Worm (Caenorhabditis elegans) whole organism, L2 larva: ENCODE results near the gene C48D1.1.

Source experiments
- F13H6.1 ChIP-seq: sonication (generic microtip); optimal IDR thresholded peaks from 2 replicates; lab custom pipeline; 2016; ENCODE audit warnings: missing genetic modification characterization, missing compliant biosample characterization
- R02D3.7 ChIP-seq: fragments of 150-350 bp; optimal IDR thresholded peaks from 2 replicates; lab custom pipeline; 2014; ENCODE audit warnings: missing biosample characterization, missing genetic modification characterization
- Y55F3AM.14 ChIP-seq: fragments of 200-800 bp; sonication (Bioruptor generic); optimal IDR thresholded peaks from 2 replicates; lab custom pipeline; 2018; ENCODE audit warnings: mild to moderate bottlenecking, missing genetic modification characterization, missing compliant biosample characterization
- ZK546.5 ChIP-seq: sonication (generic microtip); optimal IDR thresholded peaks from 2 replicates; lab custom pipeline; 2017; ENCODE audit warnings: missing biosample characterization, missing genetic modification characterization
- alr-1 ChIP-seq: fragments of 150-350 bp; optimal IDR thresholded peaks from 2 replicates; lab custom pipeline; 2014; ENCODE audit warnings: missing biosample characterization, missing genetic modification characterization
- aly-2 ChIP-seq: fragments of 150-350 bp; optimal IDR thresholded peaks from 2 replicates; lab custom pipeline; 2014; ENCODE audit warnings: missing biosample characterization, missing genetic modification characterization
- blmp-1 ChIP-seq: sonication (generic microtip); optimal IDR thresholded peaks from 2 replicates; lab custom pipeline; 2017; ENCODE audit warnings: missing genetic modification characterization, mild to moderate bottlenecking, missing compliant biosample characterization, antibody characterized with exemption, moderate library complexity; ENCODE audit not compliant: insufficient read depth
- ceh-16 ChIP-seq: fragments of 150-350 bp; optimal IDR thresholded peaks from 2 replicates; lab custom pipeline; 2014; ENCODE audit warnings: missing biosample characterization, missing genetic modification characterization
- ceh-82 ChIP-seq: fragments of 150-350 bp; optimal IDR thresholded peaks from 2 replicates; lab custom pipeline; 2014; ENCODE audit warnings: missing biosample characterization, missing genetic modification characterization
- crh-2 ChIP-seq: sonication (generic microtip); optimal IDR thresholded peaks from 2 replicates; lab custom pipeline; 2017; ENCODE audit warnings: missing biosample characterization, missing genetic modification characterization
- dmd-4 ChIP-seq: sonication (generic microtip); optimal IDR thresholded peaks from 2 replicates; lab custom pipeline; 2017; ENCODE audit warnings: missing biosample characterization, missing genetic modification characterization
- elt-1 ChIP-seq: fragments of 150-350 bp; optimal IDR thresholded peaks from 2 replicates; lab custom pipeline; 2014; ENCODE audit warnings: missing biosample characterization, missing genetic modification characterization
- fos-1 ChIP-seq: fragments of 150-350 bp; optimal IDR thresholded peaks from 2 replicates; lab custom pipeline; 2014; ENCODE audit warnings: missing biosample characterization, missing genetic modification characterization
- lin-11 ChIP-seq: fragments of 150-350 bp; sonication (generic microtip); optimal IDR thresholded peaks from 2 replicates; lab custom pipeline; 2014; ENCODE audit warnings: missing biosample characterization, missing genetic modification characterization, inconsistent platforms, mixed read lengths
- lin-39 ChIP-seq: fragments of 150-350 bp; optimal IDR thresholded peaks from 2 replicates; lab custom pipeline; 2014; ENCODE audit warnings: missing biosample characterization, missing genetic modification reagents, missing genetic modification characterization
- nhr-10 ChIP-seq: sonication (generic microtip); optimal IDR thresholded peaks from 2 replicates; lab custom pipeline; 2017; ENCODE audit warnings: missing biosample characterization, missing genetic modification characterization
- nhr-12 ChIP-seq: fragments of 150-350 bp; optimal IDR thresholded peaks from 2 replicates; lab custom pipeline; 2014; ENCODE audit warnings: missing biosample characterization, missing genetic modification characterization
- nhr-129 ChIP-seq: fragments of 150-350 bp; optimal IDR thresholded peaks from 2 replicates; lab custom pipeline; 2014; ENCODE audit warnings: missing biosample characterization, missing genetic modification characterization
- nhr-21 ChIP-seq: fragments of 150-350 bp; optimal IDR thresholded peaks from 2 replicates; lab custom pipeline; 2014; ENCODE audit warnings: missing biosample characterization, missing genetic modification characterization
- nhr-23 ChIP-seq: fragments of 150-350 bp; optimal IDR thresholded peaks from 2 replicates; lab custom pipeline; 2014; ENCODE audit warnings: missing biosample characterization, missing genetic modification reagents, missing genetic modification characterization
- nhr-237 ChIP-seq: fragments of 150-350 bp; optimal IDR thresholded peaks from 2 replicates; lab custom pipeline; 2014; ENCODE audit warnings: missing biosample characterization, missing genetic modification characterization
- nhr-25 ChIP-seq: fragments of 150-350 bp; sonication (generic microtip); optimal IDR thresholded peaks from 3 replicates; lab custom pipeline; 2014; ENCODE audit warnings: missing biosample characterization, missing genetic modification characterization
- nhr-6 ChIP-seq: fragments of 150-350 bp; optimal IDR thresholded peaks from 2 replicates; lab custom pipeline; 2014; ENCODE audit warnings: missing biosample characterization, missing genetic modification characterization
- peb-1 ChIP-seq: fragments of 150-350 bp; optimal IDR thresholded peaks from 2 replicates; lab custom pipeline; 2014; ENCODE audit warnings: missing biosample characterization, missing genetic modification characterization
- sem-4 ChIP-seq: fragments of 150-350 bp; optimal IDR thresholded peaks from 2 replicates; lab custom pipeline; 2014; ENCODE audit warnings: missing biosample characterization, missing genetic modification reagents, missing genetic modification characterization
- skn-1 ChIP-seq: sonication (generic microtip); optimal IDR thresholded peaks from 2 replicates; lab custom pipeline; 2017; ENCODE audit warnings: missing biosample characterization, missing genetic modification characterization
- sma-3 ChIP-seq: sonication (generic microtip); optimal IDR thresholded peaks from 2 replicates; lab custom pipeline; 2016; ENCODE audit warnings: missing genetic modification reagents, missing genetic modification characterization, missing compliant biosample characterization
- sma-9 ChIP-seq, 2 experiments: fragments of 150-350 bp in 1 of 2; sonication (generic microtip) in 1 of 2; optimal IDR thresholded peaks; 2 replicates each; lab custom pipeline; 2014 to 2016; ENCODE audit warnings: missing genetic modification characterization in 2 of 2, mild to moderate bottlenecking in 1 of 2, missing biosample characterization in 1 of 2, missing compliant biosample characterization in 1 of 2, missing genetic modification reagents in 1 of 2, moderate library complexity in 1 of 2
- snpc-4 ChIP-seq: fragments of 150-350 bp; optimal IDR thresholded peaks from 2 replicates; lab custom pipeline; 2014; ENCODE audit warnings: missing biosample characterization, missing genetic modification characterization
- unc-39 ChIP-seq: fragments of 150-350 bp; optimal IDR thresholded peaks from 2 replicates; lab custom pipeline; 2014; ENCODE audit warnings: missing biosample characterization, missing genetic modification characterization
- unc-55 ChIP-seq: fragments of 150-350 bp; sonication (generic microtip); optimal IDR thresholded peaks from 3 replicates; lab custom pipeline; 2014; ENCODE audit warnings: missing biosample characterization, missing genetic modification reagents, missing genetic modification characterization
- ztf-1 ChIP-seq: fragments of 200-800 bp; sonication (Bioruptor generic); conservative IDR thresholded peaks from 2 replicates; pipeline ENCODE4 v1.3.6; 2022; ENCODE audit warnings: missing genetic modification characterization, missing compliant biosample characterization
- ztf-4 ChIP-seq: fragments of 150-350 bp; optimal IDR thresholded peaks from 2 replicates; lab custom pipeline; 2014; ENCODE audit warnings: missing biosample characterization, missing genetic modification characterization

The C48D1.1 gene

DNA sequence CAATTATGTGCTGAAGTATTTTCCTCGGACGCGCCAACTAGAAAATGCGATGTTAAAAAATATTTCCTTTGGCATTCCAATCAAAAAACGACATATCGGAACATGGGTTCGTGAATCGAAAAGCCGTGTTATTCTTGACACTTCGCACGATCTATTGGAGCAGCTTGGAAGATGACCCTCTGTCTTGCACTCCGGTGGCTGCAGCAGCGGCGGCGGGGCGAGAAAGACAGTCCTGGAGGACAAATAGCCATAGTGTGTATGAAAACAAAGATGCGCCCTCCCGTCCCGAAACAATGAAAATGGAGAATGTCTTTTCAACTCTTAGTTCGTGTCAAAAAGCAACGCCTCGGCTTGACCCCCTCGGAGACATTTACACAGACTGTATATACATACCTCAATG, 29.6 kb downstream of the C48D1.1 start:
- no peak for TF ChIP-seq nhr-23

ce11 chrIV:13165181-13165580, 32.0 kb downstream of the C48D1.1 start, which contains the start of gene scl-14:
Gene scl-14 (plus strand): TSS chrIV:13165481.
- no peak for TF ChIP-seq dmd-4 (tag; lab: Kevin White, UChicago)
- no peak for TF ChIP-seq nhr-6 (tag; lab: Kevin White, UChicago)
- no peak for TF ChIP-seq nhr-21 (tag; lab: Kevin White, UChicago)
- no peak for TF ChIP-seq nhr-25 (tag; lab: Kevin White, UChicago)
- no peak for TF ChIP-seq blmp-1 (tag; lab: Kevin White, UChicago)
- TF ChIP-seq unc-39: no peak
- TF ChIP-seq nhr-12 (tag; lab: Kevin White, UChicago): no peak
- TF ChIP-seq ZK546.5 (tag; lab: Kevin White, UChicago): no peak
- no peak for TF ChIP-seq sem-4
- TF ChIP-seq nhr-129 (tag; lab: Kevin White, UChicago): no peak
- TF ChIP-seq peb-1 (tag; lab: Kevin White, UChicago): no peak
- TF ChIP-seq nhr-237 (tag; lab: Kevin White, UChicago): no peak
- no peak for TF ChIP-seq lin-11 (tag; lab: Kevin White, UChicago)
- TF ChIP-seq ceh-82 (tag; lab: Kevin White, UChicago): no peak
- no peak for TF ChIP-seq snpc-4
- no peak for TF ChIP-seq ztf-1 (GFP tag; lab: Robert Waterston, UW)
- TF ChIP-seq Y55F3AM.14 (GFP tag; lab: Kevin White, UChicago): no peak
- no peak for TF ChIP-seq alr-1 (tag; lab: Kevin White, UChicago)
- no peak for TF ChIP-seq ztf-4 (tag; lab: Kevin White, UChicago)

ce11 chrIV:13154391-13155283, 42.5 kb downstream of the C48D1.1 start, which contains the start of the genes crld-1 and msh-5:
Gene crld-1 (minus strand): TSS chrIV:13154441.
Gene msh-5 (plus strand): TSS chrIV:13155233.
- TF ChIP-seq peb-1 (tag; lab: Kevin White, UChicago) (no peak), snpc-4 (no peak), nhr-129 (tag; lab: Kevin White, UChicago) (peak; percentile 44), blmp-1 (tag; lab: Kevin White, UChicago) (no peak), dmd-4 (tag; lab: Kevin White, UChicago) (no peak), F13H6.1 (tag; lab: Kevin White, UChicago) (no peak), sma-3 (GFP tag; lab: Kevin White, UChicago) (no peak), lin-39 (no peak), nhr-23 (no peak), fos-1 (no peak), unc-55 (GFP tag; lab: Kevin White, UChicago) (peak; percentile 2), nhr-237 (tag; lab: Kevin White, UChicago) (no peak), nhr-6 (tag; lab: Kevin White, UChicago) (no peak)

DNA sequence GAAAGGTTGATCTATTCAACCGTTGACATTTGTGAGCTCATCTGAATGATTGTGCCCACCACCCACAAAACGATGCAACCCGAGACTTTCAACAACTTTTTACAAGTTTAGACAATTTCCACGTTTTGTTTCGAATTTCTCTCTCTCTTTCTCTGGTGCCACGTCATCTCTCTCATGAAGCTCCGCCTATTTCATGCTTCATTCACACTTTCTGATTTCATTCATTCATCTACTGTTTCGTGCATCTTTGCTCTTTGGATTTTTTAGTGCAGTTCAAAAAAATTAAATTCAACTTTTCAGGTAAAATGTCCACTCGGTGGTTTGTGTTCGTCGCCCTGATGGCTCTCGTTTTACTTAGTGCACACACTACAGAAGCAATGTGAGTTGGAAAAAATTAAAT, 47.9 kb downstream of the C48D1.1 start, which contains the start of gene nlp-79:
TSS of gene nlp-79 (plus strand) at position 301 of the 400 bp plus-strand sequence.
- TF ChIP-seq aly-2 (tag; lab: Kevin White, UChicago) (no peak), lin-11 (tag; lab: Kevin White, UChicago) (no peak), ztf-1 (GFP tag; lab: Robert Waterston, UW) (no peak), elt-1 (tag; lab: Kevin White, UChicago) (no peak), ceh-16 (no peak), sma-9 (GFP tag; optimal IDR thresholded peaks at IDR 0.05; lab: Kevin White, UChicago) (no peak), sma-9 (tag; optimal IDR thresholded peaks at IDR 0.05; lab: Kevin White, UChicago) (no peak), skn-1 (no peak), ztf-4 (tag; lab: Kevin White, UChicago) (no peak), ZK546.5 (tag; lab: Kevin White, UChicago) (no peak), nhr-25 (tag; lab: Kevin White, UChicago) (no peak), R02D3.7 (tag; lab: Kevin White, UChicago) (no peak), crh-2 (tag; lab: Kevin White, UChicago) (no peak), nhr-10 (no peak), unc-39 (no peak), fos-1 (no peak)
- TF ChIP-seq, all 48 proteins: peak for 0
